Fruit fly (Drosophila melanogaster) whole organism, embryonic: ENCODE measurements around the gene CG17109.
A peak's percentile ranks its signal among the peaks of the same experiment; 100 is the strongest.

Experiments used
- CG10209 ChIP-seq: fragments of 200-800 bp; sonication (Bioruptor generic); optimal IDR thresholded peaks from 3 replicates; lab custom pipeline; 2017; ENCODE audit warnings: missing biosample characterization, mild to moderate bottlenecking, missing genetic modification characterization, missing genetic modification reagents
- CG10267 ChIP-seq: fragments of 200-800 bp; sonication (Bioruptor generic); optimal IDR thresholded peaks from 2 replicates; lab custom pipeline; 2018; ENCODE audit warnings: missing biosample characterization, mild to moderate bottlenecking, missing genetic modification characterization, moderate library complexity
- CG10565 ChIP-seq: fragments of 200-800 bp; sonication (Bioruptor generic); optimal IDR thresholded peaks from 3 replicates; lab custom pipeline; 2016; ENCODE audit warnings: missing biosample characterization, mild to moderate bottlenecking, missing genetic modification characterization
- CG11696 ChIP-seq: fragments of 200-800 bp; sonication (Bioruptor generic); IDR thresholded peaks from 2 replicates; pipeline ENCODE4 v1.3.6; 2022; ENCODE audit warnings: missing biosample characterization, missing genetic modification characterization
- CG12155 ChIP-seq: fragments of 200-800 bp; sonication (Bioruptor generic); optimal IDR thresholded peaks from 3 replicates; lab custom pipeline; 2016; ENCODE audit warnings: missing biosample characterization, missing genetic modification characterization
- CG15514 ChIP-seq: fragments of 200-800 bp; sonication (Bioruptor generic); optimal IDR thresholded peaks from 3 replicates; lab custom pipeline; 2017; ENCODE audit warnings: missing biosample characterization, missing genetic modification characterization, mild to moderate bottlenecking, moderate library complexity, missing genetic modification reagents
- CG17385 ChIP-seq: fragments of 200-800 bp; sonication (Bioruptor generic); optimal IDR thresholded peaks from 3 replicates; lab custom pipeline; 2018; ENCODE audit warnings: missing biosample characterization, mild to moderate bottlenecking, missing genetic modification characterization
- CG18764 ChIP-seq: fragments of 200-800 bp; sonication (Bioruptor generic); optimal IDR thresholded peaks from 3 replicates; lab custom pipeline; 2016; ENCODE audit warnings: missing biosample characterization, missing genetic modification characterization
- CG2678 ChIP-seq: fragments of 200-800 bp; sonication (Bioruptor generic); optimal IDR thresholded peaks from 3 replicates; lab custom pipeline; 2019; ENCODE audit warnings: missing biosample characterization, mild to moderate bottlenecking, missing genetic modification characterization, moderate library complexity
- CG31365 ChIP-seq: fragments of 200-800 bp; sonication (Bioruptor generic); optimal IDR thresholded peaks from 2 replicates; lab custom pipeline; 2018; ENCODE audit warnings: missing biosample characterization, mild to moderate bottlenecking, missing genetic modification characterization
- CG4730 ChIP-seq: fragments of 200-800 bp; sonication (Bioruptor generic); IDR thresholded peaks from 2 replicates; pipeline ENCODE4 v1.3.6; 2022; ENCODE audit warnings: missing biosample characterization, missing genetic modification characterization
- CG5953 ChIP-seq: fragments of 200-800 bp; sonication (Bioruptor generic); IDR thresholded peaks from 2 replicates; pipeline ENCODE4 v1.3.6; 2022; ENCODE audit warnings: missing biosample characterization, missing genetic modification characterization
- CG6683 ChIP-seq: fragments of 200-800 bp; sonication (Bioruptor generic); optimal IDR thresholded peaks from 2 replicates; lab custom pipeline; 2017; ENCODE audit warnings: missing biosample characterization, mild to moderate bottlenecking, missing genetic modification characterization, missing genetic modification reagents
- CG8924 ChIP-seq: fragments of 200-800 bp; optimal IDR thresholded peaks from 3 replicates; lab custom pipeline; 2019; ENCODE audit warnings: missing biosample characterization, mild to moderate bottlenecking, missing genetic modification characterization, moderate library complexity
- CG9876 ChIP-seq: fragments of 200-800 bp; sonication (Bioruptor generic); optimal IDR thresholded peaks from 2 replicates; lab custom pipeline; 2016; ENCODE audit warnings: missing biosample characterization, missing genetic modification characterization
- Camta ChIP-seq: fragments of 200-800 bp; sonication (Bioruptor generic); optimal IDR thresholded peaks from 2 replicates; lab custom pipeline; 2016; ENCODE audit warnings: missing biosample characterization, missing genetic modification characterization
- CrebB ChIP-seq: fragments of 200-800 bp; sonication (Bioruptor generic); optimal IDR thresholded peaks from 3 replicates; lab custom pipeline; 2018; ENCODE audit warnings: missing biosample characterization, mild to moderate bottlenecking, missing genetic modification characterization
- D19A ChIP-seq: fragments of 200-800 bp; optimal IDR thresholded peaks from 3 replicates; lab custom pipeline; 2019; ENCODE audit warnings: missing biosample characterization, mild to moderate bottlenecking, missing genetic modification characterization, moderate library complexity
- ERR ChIP-seq: fragments of 200-800 bp; sonication (Bioruptor generic); optimal IDR thresholded peaks from 2 replicates; lab custom pipeline; 2016; ENCODE audit warnings: missing biosample characterization, missing genetic modification characterization
- Kr ChIP-seq: fragments of 200-800 bp; sonication (Bioruptor generic); optimal IDR thresholded peaks from 2 replicates; lab custom pipeline; 2017; ENCODE audit warnings: missing biosample characterization, mild to moderate bottlenecking, missing genetic modification characterization
- MBD-R2 ChIP-seq: fragments of 200-800 bp; sonication (Bioruptor generic); IDR thresholded peaks from 2 replicates; pipeline ENCODE4 v1.3.6; 2022; ENCODE audit warnings: missing biosample characterization, missing genetic modification characterization
- Mad ChIP-seq: fragments of 200-800 bp; sonication (Bioruptor generic); optimal IDR thresholded peaks from 2 replicates; lab custom pipeline; 2016; ENCODE audit warnings: missing biosample characterization, missing genetic modification characterization
- Nf-YB ChIP-seq: fragments of 200-800 bp; sonication (Bioruptor generic); optimal IDR thresholded peaks from 3 replicates; lab custom pipeline; 2019; ENCODE audit warnings: missing biosample characterization, mild to moderate bottlenecking, missing genetic modification characterization, moderate library complexity
- bbx ChIP-seq: fragments of 200-800 bp; sonication (Bioruptor generic); IDR thresholded peaks from 2 replicates; pipeline ENCODE4 v1.3.6; 2022; ENCODE audit warnings: missing biosample characterization, missing genetic modification characterization; ENCODE audit not compliant: partially characterized antibody
- bigmax ChIP-seq: fragments of 200-800 bp; sonication (Bioruptor generic); optimal IDR thresholded peaks from 2 replicates; lab custom pipeline; 2018; ENCODE audit warnings: missing biosample characterization, mild to moderate bottlenecking, missing genetic modification characterization
- btn ChIP-seq: fragments of 200-800 bp; sonication (Bioruptor generic); optimal IDR thresholded peaks from 2 replicates; lab custom pipeline; 2016; ENCODE audit warnings: missing biosample characterization, missing genetic modification characterization
- corto ChIP-seq: fragments of 200-800 bp; sonication (Bioruptor generic); optimal IDR thresholded peaks from 2 replicates; lab custom pipeline; 2016; ENCODE audit warnings: missing biosample characterization, mild to moderate bottlenecking, missing genetic modification characterization, moderate library complexity
- crc ChIP-seq: fragments of 200-800 bp; sonication (Bioruptor generic); optimal IDR thresholded peaks from 2 replicates; lab custom pipeline; 2016; ENCODE audit warnings: missing biosample characterization, missing genetic modification characterization
- disco-r ChIP-seq: fragments of 200-800 bp; sonication (Bioruptor generic); optimal IDR thresholded peaks from 2 replicates; lab custom pipeline; 2016; ENCODE audit warnings: missing biosample characterization, missing genetic modification characterization
- dmrt11E ChIP-seq: fragments of 200-800 bp; sonication (Bioruptor generic); optimal IDR thresholded peaks from 3 replicates; lab custom pipeline; 2018; ENCODE audit warnings: missing biosample characterization, mild to moderate bottlenecking, missing genetic modification characterization, moderate library complexity
- dmrt99B ChIP-seq: fragments of 200-800 bp; sonication (Bioruptor generic); optimal IDR thresholded peaks from 2 replicates; lab custom pipeline; 2018; ENCODE audit warnings: missing biosample characterization, mild to moderate bottlenecking, missing genetic modification characterization, moderate library complexity
- fd102C ChIP-seq: fragments of 200-800 bp; sonication (Bioruptor generic); optimal IDR thresholded peaks from 2 replicates; lab custom pipeline; 2018; ENCODE audit warnings: missing biosample characterization, mild to moderate bottlenecking, missing genetic modification characterization, moderate library complexity
- fru ChIP-seq: fragments of >200 bp; optimal IDR thresholded peaks from 2 replicates; lab custom pipeline; 2017
- gcm2 ChIP-seq: fragments of 200-800 bp; sonication (Bioruptor generic); optimal IDR thresholded peaks from 2 replicates; lab custom pipeline; 2016; ENCODE audit warnings: missing biosample characterization, missing genetic modification characterization
- lov ChIP-seq, 2 experiments: fragments of 200-800 bp in 1 of 2; fragments of >200 bp in 1 of 2; sonication (Bioruptor generic) in 1 of 2; IDR thresholded peaks in 1 of 2; optimal IDR thresholded peaks in 1 of 2; 2 replicates in 1 of 2; 3 replicates in 1 of 2; pipeline versions ENCODE4 v1.3.6 to Lab custom; 2017 to 2022; ENCODE audit warnings: missing biosample characterization in 1 of 2, missing genetic modification characterization in 1 of 2
- onecut ChIP-seq: fragments of 200-800 bp; sonication (Bioruptor generic); IDR thresholded peaks from 2 replicates; pipeline ENCODE4 v1.3.6; 2022; ENCODE audit warnings: missing biosample characterization, missing genetic modification characterization
- pb ChIP-seq: fragments of 200-800 bp; sonication (Bioruptor generic); optimal IDR thresholded peaks from 3 replicates; lab custom pipeline; 2016; ENCODE audit warnings: missing biosample characterization, missing genetic modification characterization
- pho ChIP-seq: fragments of 200-800 bp; sonication (Bioruptor generic); optimal IDR thresholded peaks from 2 replicates; lab custom pipeline; 2016; ENCODE audit warnings: missing biosample characterization, missing genetic modification characterization
- run ChIP-seq: fragments of 200-800 bp; sonication (Bioruptor generic); optimal IDR thresholded peaks from 3 replicates; lab custom pipeline; 2018; ENCODE audit warnings: missing biosample characterization, mild to moderate bottlenecking, missing genetic modification characterization
- slp2 ChIP-seq: fragments of 200-800 bp; sonication (Bioruptor generic); optimal IDR thresholded peaks from 2 replicates; lab custom pipeline; 2016; ENCODE audit warnings: missing biosample characterization, missing genetic modification characterization
- sna ChIP-seq: fragments of 200-800 bp; sonication (Bioruptor generic); IDR thresholded peaks from 2 replicates; pipeline ENCODE4 v1.3.6; 2022; ENCODE audit warnings: missing biosample characterization, missing genetic modification characterization; ENCODE audit not compliant: partially characterized antibody
- unc-4 ChIP-seq: fragments of 200-800 bp; sonication (Bioruptor generic); IDR thresholded peaks from 2 replicates; pipeline ENCODE4 v1.3.6; 2022; ENCODE audit warnings: missing biosample characterization, missing genetic modification characterization; ENCODE audit not compliant: partially characterized antibody

Gene CG17109

DNA sequence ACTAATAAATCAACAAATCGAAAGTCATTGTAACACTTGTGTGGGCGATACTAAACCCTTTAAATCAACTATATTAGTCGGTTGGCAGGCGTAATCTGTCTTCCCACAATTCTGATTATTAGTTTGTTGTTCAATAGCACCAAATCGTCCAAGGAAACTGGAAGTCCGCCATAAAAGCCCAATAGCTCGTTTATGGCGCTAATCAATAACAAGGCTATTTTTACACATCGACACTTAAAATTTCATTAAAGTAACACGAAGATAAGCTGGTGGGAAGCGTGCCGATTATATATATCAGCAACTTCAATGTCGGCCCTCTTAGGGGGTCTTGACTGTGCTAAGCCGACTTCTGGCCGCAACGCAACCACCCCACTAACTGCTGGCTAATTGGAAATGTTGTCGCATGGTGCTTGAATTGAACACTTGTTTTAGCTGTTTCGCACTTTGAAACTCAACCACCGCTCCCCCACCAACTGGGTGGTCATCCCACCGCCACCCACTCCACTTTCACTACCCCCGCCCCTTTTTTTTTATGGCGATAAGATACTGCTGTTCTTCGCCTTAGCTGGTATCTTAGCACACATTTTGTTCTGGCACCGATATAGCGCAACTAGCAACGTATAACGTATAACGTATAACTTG, 43.6 kb downstream of the CG17109 start (continued):
- TF ChIP-seq CG10209 (no peak), CG2678 (tag; lab: Kevin White, UChicago) (peak; percentile 53), gcm2 (GFP tag; lab: Kevin White, UChicago) (no peak), Camta (no peak), CG15514 (GFP tag; lab: Kevin White, UChicago) (peak; percentile 25), CG10267 (tag; lab: Kevin White, UChicago) (no peak), btn (no peak), Nf-YB (GFP tag; lab: Kevin White, UChicago) (no peak), disco-r (no peak), dmrt11E (tag; lab: Kevin White, UChicago) (no peak), sna (GFP tag; lab: Robert Waterston, UW) (no peak), CG4730 (GFP tag; lab: Robert Waterston, UW) (no peak), CG31365 (tag; lab: Kevin White, UChicago) (no peak), CG11696 (no peak), run (no peak), ERR (no peak), CG6683 (no peak), bigmax (GFP tag; lab: Kevin White, UChicago) (no peak), dmrt99B (tag; lab: Kevin White, UChicago) (no peak), pb (no peak), CG18764 (GFP tag; lab: Kevin White, UChicago) (no peak), CG17385 (peak; percentile 18), fd102C (GFP tag; lab: Kevin White, UChicago) (no peak), Mad (GFP tag; lab: Kevin White, UChicago) (no peak), lov (optimal IDR thresholded peaks at IDR 0.05; lab: Kevin White, UChicago) (no peak), lov (GFP tag; IDR thresholded peaks at IDR 0.05; lab: Robert Waterston, UW) (no peak), CG8924 (tag; lab: Kevin White, UChicago) (no peak), CG5953 (no peak), CrebB (tag; lab: Kevin White, UChicago) (peak; percentile 9), pho (GFP tag; lab: Kevin White, UChicago) (no peak), D19A (no peak), bbx (GFP tag; lab: Robert Waterston, UW) (no peak), CG12155 (GFP tag; lab: Kevin White, UChicago) (no peak), MBD-R2 (GFP tag; lab: Robert Waterston, UW) (no peak), slp2 (GFP tag; lab: Kevin White, UChicago) (no peak), unc-4 (GFP tag; lab: Robert Waterston, UW) (no peak), Kr (no peak), onecut (GFP tag; lab: Robert Waterston, UW) (no peak), CG10565 (GFP tag; lab: Kevin White, UChicago) (no peak), crc (GFP tag; lab: Kevin White, UChicago) (no peak), fru (lab: Kevin White, UChicago) (no peak), corto (GFP tag; lab: Kevin White, UChicago) (no peak), CG9876 (no peak)
